Worm (Caenorhabditis elegans) whole organism, L4/young adult: Measurements from ENCODE around the gene irld-61.

ENCODE experiments used
- W03F9.2 ChIP-seq: fragments of 150-350 bp; optimal IDR thresholded peaks from 2 replicates; lab custom pipeline; 2014; ENCODE audit warnings: missing biosample characterization, missing genetic modification characterization
- dao-5 ChIP-seq: sonication (generic microtip); optimal IDR thresholded peaks from 2 replicates; lab custom pipeline; 2016; ENCODE audit warnings: missing genotype, missing genetic modification characterization, moderate library complexity, missing compliant biosample characterization
- him-1 ChIP-seq: sonication (generic microtip); optimal IDR thresholded peaks from 2 replicates; lab custom pipeline; 2016; ENCODE audit warnings: missing genotype, missing genetic modification reagents, missing genetic modification characterization, missing compliant biosample characterization

- TF ChIP-seq W03F9.2 (no peak), him-1 (tag; lab: Kevin White, UChicago) (no peak), dao-5 (no peak)
These were observed 19.5 kb downstream of the irld-61 start for ce11 chrIII:12783878-12784277.
